Worm (Caenorhabditis elegans): ENCODE data around the gene ccr-4.

ccr-4 gene

ce11 chrIV:12417536-12418195 is 56.3 kb downstream of the ccr-4 start, which contains the start of gene F08G5.3 (continued):
- TF ChIP-seq dpl-1 (GFP tag; optimal IDR thresholded peaks at IDR 0.05) (peak; percentile 9), nfya-2 (GFP tag; IDR thresholded peaks at IDR 0.05) (no peak), mxl-1 (tag; optimal IDR thresholded peaks at IDR 0.05) (peak; percentile 45), ceh-40 (GFP tag; IDR thresholded peaks at IDR 0.05) (0 out of 2 replicates have a peak, but pooled peaks have one; percentile 64), fkh-3 (tag; optimal IDR thresholded peaks at IDR 0.05) (peak; percentile 47), rpc-1 (optimal IDR thresholded peaks at IDR 0.05) (peak; percentile 95), rpc-1 (tag; optimal IDR thresholded peaks at IDR 0.05) (peak; percentile 95), hrde-1 (tag; optimal IDR thresholded peaks at IDR 0.05; ENCODE audit: borderline replicate concordance) (peak; percentile 67), ccch-3 (GFP tag; optimal IDR thresholded peaks at IDR 0.05) (no peak), somi-1 (GFP tag; optimal IDR thresholded peaks at IDR 0.05) (peak; percentile 59), hlh-26 (GFP tag; conservative IDR thresholded peaks at IDR 0.05) (no peak), F57C9.4 (tag; optimal IDR thresholded peaks at IDR 0.05) (no peak), egl-18 (GFP tag; IDR thresholded peaks at IDR 0.05) (0 out of 2 replicates have a peak, but pooled peaks have one; percentile 9), pha-4 (tag; optimal IDR thresholded peaks at IDR 0.05) (no peak), lag-1 (GFP tag; IDR thresholded peaks at IDR 0.05) (no peak), lin-40 (tag; optimal IDR thresholded peaks at IDR 0.05) (peak; percentile 58), let-607 (tag; optimal IDR thresholded peaks at IDR 0.05) (peak in 1 of 2 experiments; percentile 29), hsf-1 (GFP tag; IDR thresholded peaks at IDR 0.05) (peak; percentile 57; the same call in 1 of the 2 replicates), xnd-1 (tag; optimal IDR thresholded peaks at IDR 0.05) (no peak), zfh-2 (GFP tag; conservative IDR thresholded peaks at IDR 0.05) (no peak), zim-3 (tag; optimal IDR thresholded peaks at IDR 0.05) (peak; percentile 73), tlf-1 (GFP tag; optimal IDR thresholded peaks at IDR 0.05) (peak; percentile 48), hmg-1.2 (GFP tag; IDR thresholded peaks at IDR 0.05) (peak; percentile 67), tbp1 (GFP tag; optimal IDR thresholded peaks at IDR 0.05) (peak; percentile 94), madf-6 (GFP tag; IDR thresholded peaks at IDR 0.05) (peak; percentile 43; the same call in 1 of the 2 replicates), die-1 (tag; optimal IDR thresholded peaks at IDR 0.05) (peak; percentile 89), ZK185.1 (tag; optimal IDR thresholded peaks at IDR 0.05; ENCODE audit: poor library complexity, severe bottlenecking) (peak; percentile 63), K11D2.4 (GFP tag; IDR thresholded peaks at IDR 0.05) (no peak), Y53F4B.3 (GFP tag; IDR thresholded peaks at IDR 0.05) (0 out of 2 replicates have a peak, but pooled peaks have one; percentile 43), rcor-1 (GFP tag; IDR thresholded peaks at IDR 0.05) (peak; percentile 22; the same call in 1 of the 2 replicates), ztf-26 (tag; optimal IDR thresholded peaks at IDR 0.05) (peak; percentile 26), nfya-1 (tag; optimal IDR thresholded peaks at IDR 0.05; ENCODE audit: borderline replicate concordance, insufficient read depth) (no peak), aptf-2 (GFP tag; conservative IDR thresholded peaks at IDR 0.05) (no peak)

ce11 chrIV:12419291-12419690 is 57.9 kb downstream of the ccr-4 start:
- no peak for TF ChIP-seq athp-1 (tag; optimal IDR thresholded peaks at IDR 0.05)
- no peak for TF ChIP-seq F10E7.11 (tag; optimal IDR thresholded peaks at IDR 0.05)
- no peak for TF ChIP-seq ztf-26 (tag; optimal IDR thresholded peaks at IDR 0.05)
- TF ChIP-seq mcd-1 (GFP tag; IDR thresholded peaks at IDR 0.05): no peak
- TF ChIP-seq ceh-27 (GFP tag; optimal IDR thresholded peaks at IDR 0.05): no peak
- TF ChIP-seq egl-44 (GFP tag; IDR thresholded peaks at IDR 0.05): no peak
- TF ChIP-seq snpc-1.1 (tag; optimal IDR thresholded peaks at IDR 0.05; ENCODE audit: insufficient read depth): no peak
- TF ChIP-seq snpc-1.3 (tag; optimal IDR thresholded peaks at IDR 0.05; ENCODE audit: insufficient read depth): no peak
- no peak for TF ChIP-seq ceh-79 (tag; optimal IDR thresholded peaks at IDR 0.05)
- TF ChIP-seq unc-130 (GFP tag; optimal IDR thresholded peaks at IDR 0.05): no peak
- no peak for TF ChIP-seq Y79H2A.3 (GFP tag; conservative IDR thresholded peaks at IDR 0.05)
- no peak for TF ChIP-seq F52B5.7 (tag; optimal IDR thresholded peaks at IDR 0.05)
- no peak for TF ChIP-seq Y53F4B.3 (GFP tag; IDR thresholded peaks at IDR 0.05)
